Fruit fly (Drosophila melanogaster) whole organism, adult: ENCODE measurements around the gene Ent2.

Experiments used
- CG11617 ChIP-seq: fragments of 200-800 bp; sonication (Bioruptor generic); optimal IDR thresholded peaks from 2 replicates; lab custom pipeline; 2017; ENCODE audit warnings: mild to moderate bottlenecking, missing biosample characterization, missing genetic modification reagents, missing genetic modification characterization
- CG12768 ChIP-seq: fragments of 200-800 bp; sonication (Bioruptor generic); optimal IDR thresholded peaks from 2 replicates; lab custom pipeline; 2017; ENCODE audit warnings: missing biosample characterization, missing genetic modification characterization, mild to moderate bottlenecking, moderate library complexity, missing genetic modification reagents
- CG14711 ChIP-seq: fragments of 200-800 bp; sonication (Bioruptor generic); optimal IDR thresholded peaks from 2 replicates; lab custom pipeline; 2018; ENCODE audit warnings: missing biosample characterization, mild to moderate bottlenecking, missing genetic modification characterization, moderate library complexity
- CG1620 ChIP-seq: fragments of 200-800 bp; sonication (Bioruptor generic); optimal IDR thresholded peaks from 2 replicates; lab custom pipeline; 2016; ENCODE audit warnings: missing biosample characterization, missing genetic modification characterization
- CG33017 ChIP-seq: fragments of 200-800 bp; sonication (Bioruptor generic); optimal IDR thresholded peaks from 2 replicates; lab custom pipeline; 2018; ENCODE audit warnings: missing biosample characterization, mild to moderate bottlenecking, missing genetic modification characterization, moderate library complexity
- CG5204 ChIP-seq: fragments of 200-800 bp; sonication (Bioruptor generic); optimal IDR thresholded peaks from 2 replicates; lab custom pipeline; 2016; ENCODE audit warnings: missing biosample characterization, missing genetic modification characterization
- CG7045 ChIP-seq: fragments of 200-800 bp; sonication (Bioruptor generic); optimal IDR thresholded peaks from 2 replicates; lab custom pipeline; 2017; ENCODE audit warnings: missing biosample characterization, mild to moderate bottlenecking, missing genetic modification characterization
- CG7101 ChIP-seq: fragments of 200-800 bp; sonication (Bioruptor generic); optimal IDR thresholded peaks from 2 replicates; lab custom pipeline; 2018; ENCODE audit warnings: missing biosample characterization, mild to moderate bottlenecking, missing genetic modification characterization, moderate library complexity
- Clk ChIP-seq: fragments of 200-800 bp; sonication (Bioruptor generic); optimal IDR thresholded peaks from 2 replicates; lab custom pipeline; 2017; ENCODE audit warnings: missing biosample characterization, missing genetic modification characterization
- Crg-1 ChIP-seq: fragments of 200-800 bp; sonication (Bioruptor generic); optimal IDR thresholded peaks from 2 replicates; lab custom pipeline; 2016; ENCODE audit warnings: missing biosample characterization, missing genetic modification characterization
- Hr96 ChIP-seq: fragments of 200-800 bp; sonication (Bioruptor generic); optimal IDR thresholded peaks from 2 replicates; lab custom pipeline; 2016; ENCODE audit warnings: missing biosample characterization, missing genetic modification characterization
- Mnt ChIP-seq: fragments of 200-800 bp; sonication (Bioruptor generic); optimal IDR thresholded peaks from 2 replicates; lab custom pipeline; 2016; ENCODE audit warnings: missing biosample characterization, mild to moderate bottlenecking, missing genetic modification characterization
- bab1 ChIP-seq: fragments of 200-800 bp; sonication (Bioruptor generic); optimal IDR thresholded peaks from 3 replicates; lab custom pipeline; 2019; ENCODE audit warnings: missing biosample characterization, mild to moderate bottlenecking, missing genetic modification characterization, moderate library complexity
- cic ChIP-seq: fragments of 200-800 bp; sonication (Bioruptor generic); optimal IDR thresholded peaks from 2 replicates; lab custom pipeline; 2017; ENCODE audit warnings: missing biosample characterization, mild to moderate bottlenecking, missing genetic modification characterization, moderate library complexity
- cnc ChIP-seq, 2 experiments: fragments of >200 bp; optimal IDR thresholded peaks; 2 replicates each; lab custom pipeline; 2017
- kay ChIP-seq: fragments of 200-800 bp; sonication (Bioruptor generic); peaks from one replicate; lab custom pipeline; 2016; ENCODE audit warnings: missing biosample characterization, missing genetic modification characterization, borderline replicate concordance
- ovo ChIP-seq: fragments of 200-800 bp; sonication (Bioruptor generic); optimal IDR thresholded peaks from 2 replicates; lab custom pipeline; 2016; ENCODE audit warnings: missing biosample characterization, missing genetic modification characterization
- pad ChIP-seq: fragments of 200-800 bp; sonication (Bioruptor generic); optimal IDR thresholded peaks from 3 replicates; lab custom pipeline; 2017; ENCODE audit warnings: missing biosample characterization, missing genetic modification characterization, mild to moderate bottlenecking, moderate library complexity, missing genetic modification reagents
- tj ChIP-seq: fragments of 200-800 bp; sonication (Bioruptor generic); optimal IDR thresholded peaks from 3 replicates; lab custom pipeline; 2017; ENCODE audit warnings: missing biosample characterization, mild to moderate bottlenecking, missing genetic modification characterization, moderate library complexity
- toe ChIP-seq: fragments of 200-800 bp; sonication (Bioruptor generic); optimal IDR thresholded peaks from 2 replicates; lab custom pipeline; 2016; ENCODE audit warnings: missing biosample characterization, missing genetic modification characterization

Gene Ent2

dm6 chr2L:6557429-6558384 is 4.4 kb upstream of the Ent2 start, which contains the start of the genes IFT52 and COX5B:
TSS of gene IFT52 (minus strand) at chr2L:6557502.
TSS of gene COX5B (plus strand) at chr2L:6557800.
- TF ChIP-seq pad (peak; percentile 73), cnc (optimal IDR thresholded peaks at IDR 0.05; lab: Kevin White, UChicago) (no peak), CG7101 (tag; lab: Kevin White, UChicago) (peak; percentile 13), CG11617 (GFP tag; lab: Kevin White, UChicago) (no peak), kay (GFP tag; lab: Kevin White, UChicago) (no peak), CG12768 (GFP tag; lab: Kevin White, UChicago) (peak; percentile 60), cic (GFP tag; lab: Kevin White, UChicago) (no peak), tj (GFP tag; lab: Kevin White, UChicago) (no peak), Hr96 (GFP tag; lab: Kevin White, UChicago) (peak; percentile 78), ovo (GFP tag; lab: Kevin White, UChicago) (no peak), CG7045 (GFP tag; lab: Kevin White, UChicago) (peak; percentile 48), CG5204 (peak; percentile 21), Crg-1 (GFP tag; lab: Kevin White, UChicago) (no peak), CG1620 (peak; percentile 83), CG14711 (tag; lab: Kevin White, UChicago) (peak; percentile 49), Clk (peak; percentile 50), Mnt (no peak), toe (GFP tag; lab: Kevin White, UChicago) (peak; percentile 78), CG33017 (tag; lab: Kevin White, UChicago) (no peak), bab1 (GFP tag; lab: Kevin White, UChicago) (peak; percentile 71)

DNA sequence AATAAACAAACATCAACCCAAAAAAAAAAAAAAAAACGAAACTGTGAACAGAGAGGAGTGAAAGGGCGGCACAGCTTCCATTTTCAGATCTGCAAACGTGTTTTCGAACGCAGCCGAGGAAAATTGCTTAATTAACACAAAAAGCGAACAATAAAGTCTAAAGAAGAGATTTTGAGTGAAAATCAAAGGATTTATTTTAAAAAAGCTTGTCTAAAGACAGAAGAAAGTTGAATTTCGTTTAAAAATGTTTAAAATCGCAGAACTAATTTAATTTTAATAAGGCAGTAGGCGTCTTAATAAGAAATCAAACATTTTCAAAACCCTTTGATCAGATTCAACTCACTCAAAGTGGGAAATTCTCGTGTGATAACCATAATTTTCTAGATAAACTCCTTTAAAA is 3.0 kb upstream of the Ent2 start, which contains the start of gene COX5BL:
Gene COX5BL (plus strand): TSS at position 301 of the 400 bp plus-strand sequence.
- TF ChIP-seq CG7101 (tag; lab: Kevin White, UChicago), result no peak
- no peak for TF ChIP-seq tj (GFP tag; lab: Kevin White, UChicago)
- no peak for TF ChIP-seq CG1620
- TF ChIP-seq bab1 (GFP tag; lab: Kevin White, UChicago), result no peak
- no peak for TF ChIP-seq pad
- no peak for TF ChIP-seq CG5204
- TF ChIP-seq cic (GFP tag; lab: Kevin White, UChicago), result no peak
- TF ChIP-seq toe (GFP tag; lab: Kevin White, UChicago), result no peak
- TF ChIP-seq CG14711 (tag; lab: Kevin White, UChicago), result no peak
- no peak for TF ChIP-seq Hr96 (GFP tag; lab: Kevin White, UChicago)
- no peak for TF ChIP-seq Clk
- TF ChIP-seq CG33017 (tag; lab: Kevin White, UChicago), result no peak
- TF ChIP-seq Mnt, result no peak
- TF ChIP-seq CG7045 (GFP tag; lab: Kevin White, UChicago), result no peak
- TF ChIP-seq ovo (GFP tag; lab: Kevin White, UChicago), result no peak
- no peak for TF ChIP-seq cnc (optimal IDR thresholded peaks at IDR 0.05; lab: Kevin White, UChicago)
- no peak for TF ChIP-seq CG11617 (GFP tag; lab: Kevin White, UChicago)
- TF ChIP-seq CG12768 (GFP tag; lab: Kevin White, UChicago), result no peak
- TF ChIP-seq kay (GFP tag; lab: Kevin White, UChicago), result no peak

dm6 chr2L:6562358-6562687 is 198 bp downstream of the Ent2 start:
- TF ChIP-seq tj (GFP tag; lab: Kevin White, UChicago), result peak; percentile 94
- TF ChIP-seq CG12768 (GFP tag; lab: Kevin White, UChicago), result no peak
- TF ChIP-seq Crg-1 (GFP tag; lab: Kevin White, UChicago), result no peak
- TF ChIP-seq toe (GFP tag; lab: Kevin White, UChicago), result no peak
- TF ChIP-seq kay (GFP tag; lab: Kevin White, UChicago), result no peak
- no peak for TF ChIP-seq Clk
- TF ChIP-seq CG7101 (tag; lab: Kevin White, UChicago), result no peak
- TF ChIP-seq pad, result no peak
- TF ChIP-seq CG5204, result no peak
- TF ChIP-seq CG7045 (GFP tag; lab: Kevin White, UChicago), result no peak
- TF ChIP-seq Hr96 (GFP tag; lab: Kevin White, UChicago), result no peak
- no peak for TF ChIP-seq ovo (GFP tag; lab: Kevin White, UChicago)
- no peak for TF ChIP-seq CG1620
- peak; percentile 20 for TF ChIP-seq Mnt
- no peak for TF ChIP-seq cic (GFP tag; lab: Kevin White, UChicago)

DNA sequence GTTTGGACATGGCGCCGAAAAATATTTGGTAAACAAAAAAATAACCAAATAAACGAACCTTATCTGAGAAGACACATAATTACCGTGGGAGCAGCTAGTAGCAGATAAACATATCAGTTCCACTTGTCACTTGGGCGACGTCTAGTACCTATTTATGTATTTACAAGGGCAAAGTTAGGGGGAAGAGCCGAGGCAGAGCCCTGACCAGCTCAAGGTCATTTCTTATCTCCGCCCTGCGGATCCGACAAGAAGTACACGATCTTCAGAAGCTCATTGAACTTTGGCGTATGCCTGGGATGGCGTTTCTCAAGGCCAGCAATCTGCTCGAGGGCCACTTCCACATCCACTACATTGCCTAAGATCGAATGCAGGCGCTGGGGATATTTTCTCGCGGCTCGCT is 2.8 kb downstream of the Ent2 start:
- TF ChIP-seq pad (no peak), CG14711 (tag; lab: Kevin White, UChicago) (no peak), kay (GFP tag; lab: Kevin White, UChicago) (no peak), CG5204 (no peak), CG1620 (no peak), Hr96 (GFP tag; lab: Kevin White, UChicago) (no peak), CG33017 (tag; lab: Kevin White, UChicago) (no peak), CG12768 (GFP tag; lab: Kevin White, UChicago) (no peak), toe (GFP tag; lab: Kevin White, UChicago) (no peak), CG7101 (tag; lab: Kevin White, UChicago) (no peak), Crg-1 (GFP tag; lab: Kevin White, UChicago) (no peak), Mnt (no peak), Clk (no peak), cnc (optimal IDR thresholded peaks at IDR 0.05; lab: Kevin White, UChicago) (no peak), CG7045 (GFP tag; lab: Kevin White, UChicago) (no peak), tj (GFP tag; lab: Kevin White, UChicago) (no peak), cic (GFP tag; lab: Kevin White, UChicago) (no peak)
